Worm (Caenorhabditis elegans) whole organism, mixed stage, embryonic: ENCODE results near the gene W05B10.6.

Experiments
- ceh-39 ChIP-seq: fragments of 150-350 bp; optimal IDR thresholded peaks from 2 replicates; lab custom pipeline; 2014; ENCODE audit warnings: missing biosample characterization, missing genetic modification characterization
- cnd-1 ChIP-seq: fragments of 200-800 bp; sonication (Bioruptor generic); optimal IDR thresholded peaks from 2 replicates; lab custom pipeline; 2018; ENCODE audit warnings: mild to moderate bottlenecking, missing genetic modification characterization, missing compliant biosample characterization
- elt-1 ChIP-seq: sonication (generic microtip); optimal IDR thresholded peaks from 2 replicates; lab custom pipeline; 2017; ENCODE audit warnings: missing genetic modification characterization, mild to moderate bottlenecking, missing compliant biosample characterization, antibody characterized with exemption, moderate library complexity, borderline replicate concordance; ENCODE audit not compliant: insufficient read depth
- nhr-12 ChIP-seq: fragments of 150-350 bp; optimal IDR thresholded peaks from 2 replicates; lab custom pipeline; 2014; ENCODE audit warnings: missing biosample characterization, missing genetic modification characterization
- nhr-28 ChIP-seq: fragments of 150-350 bp; optimal IDR thresholded peaks from 2 replicates; lab custom pipeline; 2014; ENCODE audit warnings: missing biosample characterization, missing genetic modification characterization
- unc-39 ChIP-seq: fragments of 150-350 bp; optimal IDR thresholded peaks from 2 replicates; lab custom pipeline; 2014; ENCODE audit warnings: missing biosample characterization, missing genetic modification characterization
- unc-62 ChIP-seq: fragments of 150-350 bp; optimal IDR thresholded peaks from 2 replicates; lab custom pipeline; 2014; ENCODE audit warnings: missing biosample characterization, missing genetic modification reagents, missing genetic modification characterization

DNA sequence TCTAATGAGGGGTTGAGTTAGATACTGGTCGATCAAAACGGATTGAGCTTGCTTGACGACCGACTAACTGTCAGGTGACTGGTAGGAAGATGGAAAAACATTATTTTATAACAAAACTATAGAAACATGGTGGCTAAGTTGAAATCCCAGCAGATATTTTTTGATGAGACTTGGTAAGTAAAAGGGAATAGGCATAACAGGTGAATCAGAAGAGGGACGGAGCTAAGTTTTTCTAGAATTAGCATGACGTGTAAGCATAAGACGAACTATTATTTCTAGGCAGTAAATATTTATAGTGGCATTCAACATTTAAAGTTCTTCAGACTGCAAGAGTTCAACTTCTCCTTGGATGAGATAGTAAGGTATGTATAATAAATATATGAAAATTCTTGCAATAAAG is 13.5 kb downstream of the W05B10.6 start, which contains the start of gene F56H9.8:
- TF ChIP-seq unc-62 (GFP tag; lab: Kevin White, UChicago) (no peak), ceh-39 (no peak), nhr-28 (tag; lab: Kevin White, UChicago) (no peak), nhr-12 (tag; lab: Kevin White, UChicago) (no peak), unc-39 (tag; lab: Kevin White, UChicago) (no peak), cnd-1 (tag; lab: Kevin White, UChicago) (no peak), elt-1 (no peak)
